Fruit fly (Drosophila melanogaster): ENCODE measurements around the gene CG17124.

- TF ChIP-seq CG34406 (GFP tag; optimal IDR thresholded peaks at IDR 0.05) (no peak), esn (GFP tag; optimal IDR thresholded peaks at IDR 0.05) (no peak), CG10669 (GFP tag; optimal IDR thresholded peaks at IDR 0.05) (no peak), CG16779 (tag; optimal IDR thresholded peaks at IDR 0.05) (no peak)
Observed at dm6 chr2L:10751879-10752620, 4.1 kb downstream of the CG17124 start.
